Fruit fly (Drosophila melanogaster) whole organism, embryonic: ENCODE results near the gene CG43759.
A peak's percentile ranks its signal among the peaks of the same experiment; 100 is the strongest.

ENCODE experiments used
- Abd-B ChIP-seq: fragments of 200-800 bp; sonication (Bioruptor generic); optimal IDR thresholded peaks from 2 replicates; lab custom pipeline; 2018; ENCODE audit warnings: missing biosample characterization, mild to moderate bottlenecking, missing genetic modification characterization, moderate library complexity
- CG10209 ChIP-seq: fragments of 200-800 bp; sonication (Bioruptor generic); optimal IDR thresholded peaks from 3 replicates; lab custom pipeline; 2017; ENCODE audit warnings: missing biosample characterization, mild to moderate bottlenecking, missing genetic modification characterization, missing genetic modification reagents
- CG10267 ChIP-seq: fragments of 200-800 bp; sonication (Bioruptor generic); optimal IDR thresholded peaks from 2 replicates; lab custom pipeline; 2018; ENCODE audit warnings: missing biosample characterization, mild to moderate bottlenecking, missing genetic modification characterization, moderate library complexity
- CG11085 ChIP-seq: fragments of 200-800 bp; sonication (Bioruptor generic); IDR thresholded peaks from 2 replicates; pipeline ENCODE4 v1.3.6; 2022; ENCODE audit warnings: missing biosample characterization, missing genetic modification characterization
- CG11723 ChIP-seq: fragments of 200-800 bp; sonication (Bioruptor generic); optimal IDR thresholded peaks from 2 replicates; lab custom pipeline; 2017; ENCODE audit warnings: missing biosample characterization, mild to moderate bottlenecking, missing genetic modification characterization
- CG12236 ChIP-seq: fragments of 200-800 bp; sonication (Bioruptor generic); optimal IDR thresholded peaks from 2 replicates; lab custom pipeline; 2016; ENCODE audit warnings: missing biosample characterization, missing genetic modification characterization
- CG14014 ChIP-seq: fragments of 200-800 bp; sonication (Bioruptor generic); IDR thresholded peaks from 2 replicates; pipeline ENCODE4 v1.3.6; 2022; ENCODE audit warnings: missing biosample characterization, missing genetic modification characterization
- CG14860 ChIP-seq: fragments of 200-800 bp; sonication (Bioruptor generic); IDR thresholded peaks from 3 replicates; pipeline ENCODE4 v1.3.6; 2022; ENCODE audit warnings: missing biosample characterization, missing genetic modification characterization; ENCODE audit not compliant: partially characterized antibody
- CG15479 ChIP-seq: fragments of 200-800 bp; sonication (Bioruptor generic); optimal IDR thresholded peaks from 3 replicates; lab custom pipeline; 2019; ENCODE audit warnings: missing biosample characterization, mild to moderate bottlenecking, missing genetic modification characterization, moderate library complexity
- CG1603 ChIP-seq: fragments of 200-800 bp; sonication (Bioruptor generic); optimal IDR thresholded peaks from 2 replicates; lab custom pipeline; 2019; ENCODE audit warnings: missing biosample characterization, mild to moderate bottlenecking, missing genetic modification characterization, moderate library complexity
- CG2199 ChIP-seq: fragments of 200-800 bp; sonication (Bioruptor generic); IDR thresholded peaks from 3 replicates; pipeline ENCODE4 v1.3.6; 2022; ENCODE audit warnings: missing biosample characterization, missing genetic modification characterization
- CG2202 ChIP-seq: fragments of 200-800 bp; sonication (Bioruptor generic); optimal IDR thresholded peaks from 2 replicates; lab custom pipeline; 2018; ENCODE audit warnings: missing biosample characterization, mild to moderate bottlenecking, missing genetic modification characterization
- CG30403 ChIP-seq: fragments of 200-800 bp; sonication (Bioruptor generic); optimal IDR thresholded peaks from 3 replicates; lab custom pipeline; 2016; ENCODE audit warnings: missing biosample characterization, missing genetic modification characterization
- CG3065 ChIP-seq: fragments of 200-800 bp; sonication (Bioruptor generic); optimal IDR thresholded peaks from 2 replicates; lab custom pipeline; 2016; ENCODE audit warnings: missing biosample characterization, missing genetic modification characterization
- CG4730 ChIP-seq: fragments of 200-800 bp; sonication (Bioruptor generic); IDR thresholded peaks from 2 replicates; pipeline ENCODE4 v1.3.6; 2022; ENCODE audit warnings: missing biosample characterization, missing genetic modification characterization
- CG6272 ChIP-seq: fragments of 200-800 bp; sonication (Bioruptor generic); IDR thresholded peaks from 2 replicates; pipeline ENCODE4 v1.3.6; 2022; ENCODE audit warnings: missing biosample characterization, missing genetic modification characterization
- CG6654 ChIP-seq: fragments of 200-800 bp; sonication (Bioruptor generic); optimal IDR thresholded peaks from 2 replicates; lab custom pipeline; 2017; ENCODE audit warnings: missing biosample characterization, mild to moderate bottlenecking, missing genetic modification characterization
- CG7786 ChIP-seq: fragments of 200-800 bp; sonication (Bioruptor generic); optimal IDR thresholded peaks from 2 replicates; lab custom pipeline; 2016; ENCODE audit warnings: missing biosample characterization, missing genetic modification characterization
- Ets65A ChIP-seq: fragments of 200-800 bp; sonication (Bioruptor generic); peaks from one replicate; lab custom pipeline; 2016; ENCODE audit warnings: missing biosample characterization, missing genetic modification characterization
- Fer3 ChIP-seq: fragments of 200-800 bp; sonication (Bioruptor generic); optimal IDR thresholded peaks from 2 replicates; lab custom pipeline; 2018; ENCODE audit warnings: missing biosample characterization, mild to moderate bottlenecking, missing genetic modification characterization, moderate library complexity
- HHEX ChIP-seq: fragments of 200-800 bp; sonication (Bioruptor generic); optimal IDR thresholded peaks from 3 replicates; lab custom pipeline; 2017; ENCODE audit warnings: missing biosample characterization, mild to moderate bottlenecking, missing genetic modification characterization, missing genetic modification reagents
- Hr51 ChIP-seq, 2 experiments: fragments of 200-800 bp; sonication (Bioruptor generic); optimal IDR thresholded peaks; 2 replicates in 1 of 2; 3 replicates in 1 of 2; lab custom pipeline; 2016 to 2018; ENCODE audit warnings: missing biosample characterization in 2 of 2, missing genetic modification characterization in 2 of 2, mild to moderate bottlenecking in 1 of 2, moderate library complexity in 1 of 2
- Lhr ChIP-seq: fragments of 200-800 bp; sonication (Bioruptor generic); optimal IDR thresholded peaks from 3 replicates; lab custom pipeline; 2017; ENCODE audit warnings: mild to moderate bottlenecking, missing biosample characterization, missing genetic modification reagents, missing genetic modification characterization
- Max ChIP-seq: fragments of 200-800 bp; sonication (Bioruptor generic); optimal IDR thresholded peaks from 2 replicates; lab custom pipeline; 2016; ENCODE audit warnings: missing biosample characterization, mild to moderate bottlenecking, missing genetic modification characterization
- PHDP ChIP-seq: fragments of 200-800 bp; sonication (Bioruptor generic); optimal IDR thresholded peaks from 3 replicates; lab custom pipeline; 2018; ENCODE audit warnings: missing biosample characterization, mild to moderate bottlenecking, missing genetic modification characterization, moderate library complexity
- Pdp1 ChIP-seq, 2 experiments: fragments of 200-800 bp; sonication (Bioruptor generic); optimal IDR thresholded peaks; 3 replicates each; lab custom pipeline; 2016; ENCODE audit warnings: missing biosample characterization in 2 of 2, missing genetic modification characterization in 2 of 2, mild to moderate bottlenecking in 1 of 2, moderate library complexity in 1 of 2
- Ravus ChIP-seq: fragments of 200-800 bp; sonication (Bioruptor generic); IDR thresholded peaks from 2 replicates; pipeline ENCODE4 v1.3.6; 2022; ENCODE audit warnings: missing biosample characterization, missing genetic modification characterization
- Ssrp ChIP-seq: fragments of 200-800 bp; sonication (Bioruptor generic); optimal IDR thresholded peaks from 2 replicates; lab custom pipeline; 2018; ENCODE audit warnings: missing biosample characterization, mild to moderate bottlenecking, missing genetic modification characterization, moderate library complexity
- Xbp1 ChIP-seq: fragments of 200-800 bp; sonication (Bioruptor generic); optimal IDR thresholded peaks from 3 replicates; lab custom pipeline; 2016; ENCODE audit warnings: missing biosample characterization, mild to moderate bottlenecking, missing genetic modification characterization
- ato ChIP-seq: fragments of 200-800 bp; sonication (Bioruptor generic); IDR thresholded peaks from 2 replicates; pipeline ENCODE4 v1.3.6; 2022; ENCODE audit warnings: missing biosample characterization, missing genetic modification characterization; ENCODE audit not compliant: partially characterized antibody
- bbx ChIP-seq: fragments of 200-800 bp; sonication (Bioruptor generic); IDR thresholded peaks from 2 replicates; pipeline ENCODE4 v1.3.6; 2022; ENCODE audit warnings: missing biosample characterization, missing genetic modification characterization; ENCODE audit not compliant: partially characterized antibody
- btn ChIP-seq: fragments of 200-800 bp; sonication (Bioruptor generic); optimal IDR thresholded peaks from 2 replicates; lab custom pipeline; 2016; ENCODE audit warnings: missing biosample characterization, missing genetic modification characterization
- crp ChIP-seq, 2 experiments: fragments of 200-800 bp; sonication (Bioruptor generic); optimal IDR thresholded peaks; 2 replicates in 1 of 2; 3 replicates in 1 of 2; lab custom pipeline; 2017; ENCODE audit warnings: missing biosample characterization in 2 of 2, missing genetic modification characterization in 2 of 2, mild to moderate bottlenecking in 1 of 2, moderate library complexity in 1 of 2
- cwo ChIP-seq: fragments of 200-800 bp; sonication (Bioruptor generic); optimal IDR thresholded peaks from 3 replicates; lab custom pipeline; 2017; ENCODE audit warnings: missing biosample characterization, missing genetic modification characterization, mild to moderate bottlenecking, moderate library complexity, missing genetic modification reagents
- eyg ChIP-seq: fragments of 200-800 bp; sonication (Bioruptor generic); optimal IDR thresholded peaks from 3 replicates; lab custom pipeline; 2016; ENCODE audit warnings: missing biosample characterization, missing genetic modification characterization
- grn ChIP-seq: fragments of 200-800 bp; sonication (Bioruptor generic); optimal IDR thresholded peaks from 3 replicates; lab custom pipeline; 2017; ENCODE audit warnings: missing biosample characterization, missing genetic modification characterization
- ken ChIP-seq: fragments of 200-800 bp; sonication (Bioruptor generic); IDR thresholded peaks from 3 replicates; pipeline ENCODE4 v1.3.6; 2022; ENCODE audit warnings: missing biosample characterization, missing genetic modification characterization
- nmo ChIP-seq: fragments of 200-800 bp; sonication (Bioruptor generic); optimal IDR thresholded peaks from 2 replicates; lab custom pipeline; 2018; ENCODE audit warnings: missing biosample characterization, mild to moderate bottlenecking, missing genetic modification characterization, moderate library complexity
- p53 ChIP-seq: fragments of 200-800 bp; sonication (Bioruptor generic); optimal IDR thresholded peaks from 2 replicates; lab custom pipeline; 2016; ENCODE audit warnings: missing biosample characterization, missing genetic modification characterization
- phol ChIP-seq: fragments of 200-800 bp; sonication (Bioruptor generic); optimal IDR thresholded peaks from 3 replicates; lab custom pipeline; 2018; ENCODE audit warnings: missing biosample characterization, mild to moderate bottlenecking, missing genetic modification characterization, moderate library complexity
- pzg ChIP-seq: fragments of 200-800 bp; sonication (Bioruptor generic); optimal IDR thresholded peaks from 3 replicates; lab custom pipeline; 2018; ENCODE audit warnings: missing biosample characterization, mild to moderate bottlenecking, missing genetic modification characterization, moderate library complexity
- rib ChIP-seq: fragments of 200-800 bp; sonication (Bioruptor generic); IDR thresholded peaks from 2 replicates; pipeline ENCODE4 v1.3.6; 2022; ENCODE audit warnings: missing biosample characterization, missing genetic modification characterization
- sob ChIP-seq: fragments of 200-800 bp; sonication (Bioruptor generic); IDR thresholded peaks from 2 replicates; pipeline ENCODE4 v1.3.6; 2022; ENCODE audit warnings: missing biosample characterization, missing genetic modification characterization
- sqz ChIP-seq: fragments of 200-800 bp; sonication (Bioruptor generic); optimal IDR thresholded peaks from 3 replicates; lab custom pipeline; 2018; ENCODE audit warnings: missing biosample characterization, mild to moderate bottlenecking, missing genetic modification characterization
- tna ChIP-seq: fragments of 200-800 bp; sonication (Bioruptor generic); IDR thresholded peaks from 2 replicates; pipeline ENCODE4 v1.3.6; 2022; ENCODE audit warnings: missing biosample characterization, missing genetic modification characterization; ENCODE audit not compliant: partially characterized antibody
- trem ChIP-seq: fragments of 200-800 bp; optimal IDR thresholded peaks from 3 replicates; lab custom pipeline; 2019; ENCODE audit warnings: missing biosample characterization, mild to moderate bottlenecking, missing genetic modification characterization, moderate library complexity
- zen ChIP-seq: fragments of 200-800 bp; sonication (Bioruptor generic); optimal IDR thresholded peaks from 3 replicates; lab custom pipeline; 2018; ENCODE audit warnings: missing biosample characterization, mild to moderate bottlenecking, missing genetic modification characterization, moderate library complexity

Gene CG43759

DNA sequence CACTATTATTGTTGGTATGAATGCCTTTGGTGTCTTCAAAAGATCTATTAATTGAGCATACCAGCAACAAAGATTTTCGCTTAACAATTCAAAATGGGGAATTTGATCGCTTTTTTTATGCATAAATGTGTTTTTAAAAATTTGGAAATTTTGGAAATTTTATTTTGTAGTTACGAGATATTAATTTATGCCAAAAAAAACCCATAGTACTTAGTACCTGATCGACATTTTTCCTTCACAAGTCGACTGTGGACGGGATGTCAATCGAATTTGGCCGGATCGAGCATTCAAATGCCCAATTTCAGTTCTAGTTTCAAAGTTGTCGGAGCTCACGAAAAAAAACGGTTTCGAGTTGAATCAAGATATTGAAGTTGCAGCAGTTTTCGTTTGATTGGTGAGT lies 126.5 kb downstream of the CG43759 start, which contains the start of gene CG14190 (continued):
- TF ChIP-seq crp (GFP tag; optimal IDR thresholded peaks at IDR 0.05; lab: Kevin White, UChicago), result no peak

DNA sequence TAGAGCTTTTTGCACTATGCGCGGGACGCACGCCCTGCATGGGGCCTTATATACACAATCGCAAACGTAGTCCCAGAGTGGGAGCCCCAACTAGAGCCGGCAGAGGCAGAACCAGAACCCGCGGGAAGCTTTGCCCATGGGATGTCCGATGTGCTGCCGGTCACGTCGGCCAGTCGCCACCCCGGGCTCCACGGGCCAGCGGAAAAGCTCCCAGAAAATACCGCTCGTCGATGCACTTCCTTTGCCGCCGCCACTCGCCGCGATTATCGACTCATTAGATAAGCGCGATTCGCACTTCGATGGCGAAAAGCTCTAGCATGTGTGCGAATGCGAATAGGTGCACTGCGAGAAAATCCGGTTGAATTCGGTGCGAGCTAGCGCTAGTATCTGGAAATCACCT lies 138.7 kb downstream of the CG43759 start, which contains the start of gene CG34330:
Gene CG34330, minus strand, starts transcription at position 101 of the 400 bp plus-strand sequence.
- no peak for TF ChIP-seq rib (GFP tag; lab: Robert Waterston, UW)
- TF ChIP-seq CG6272 (GFP tag; lab: Robert Waterston, UW), result no peak
- no peak for TF ChIP-seq btn (GFP tag; lab: Kevin White, UChicago)
- no peak for TF ChIP-seq bbx
- TF ChIP-seq CG14860, result no peak
- TF ChIP-seq Ets65A (GFP tag; lab: Kevin White, UChicago), result peak; percentile 55

DNA sequence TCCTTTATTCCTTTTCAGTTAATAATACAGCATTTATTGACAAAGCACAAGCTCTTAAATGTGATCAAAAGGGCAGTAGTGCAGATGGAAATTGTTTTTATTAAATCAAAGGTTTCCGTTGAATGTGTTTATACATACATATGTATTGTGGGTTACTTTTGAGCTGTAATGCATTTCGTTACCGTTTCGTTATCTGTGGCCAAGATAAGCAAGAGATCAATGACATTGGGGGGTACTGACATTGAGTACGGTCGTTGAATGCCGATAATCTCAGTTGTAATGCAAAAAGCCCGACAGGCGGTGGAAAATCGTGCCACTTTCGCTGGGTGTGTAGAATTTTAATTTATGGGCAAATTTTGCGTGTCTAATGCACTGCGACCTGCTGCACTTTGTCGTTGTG lies 142.8 kb downstream of the CG43759 start:
- TF ChIP-seq CG12236 (GFP tag; lab: Kevin White, UChicago) (no peak), CG4730 (GFP tag; lab: Robert Waterston, UW) (no peak), Lhr (GFP tag; lab: Kevin White, UChicago) (no peak), CG2202 (tag; lab: Kevin White, UChicago) (no peak), CG11085 (no peak), CG10267 (tag; lab: Kevin White, UChicago) (no peak), Ravus (GFP tag; lab: Robert Waterston, UW) (no peak), CG3065 (no peak), Fer3 (tag; lab: Kevin White, UChicago) (no peak), CG10209 (GFP tag; lab: Kevin White, UChicago) (no peak), CG11723 (GFP tag; lab: Kevin White, UChicago) (no peak), CG14014 (GFP tag; lab: Robert Waterston, UW) (no peak), p53 (no peak), Ssrp (tag; lab: Kevin White, UChicago) (no peak), Abd-B (GFP tag; lab: Kevin White, UChicago) (no peak), ato (GFP tag; lab: Robert Waterston, UW) (no peak), CG2199 (GFP tag; lab: Robert Waterston, UW) (no peak), CG6654 (no peak)

DNA sequence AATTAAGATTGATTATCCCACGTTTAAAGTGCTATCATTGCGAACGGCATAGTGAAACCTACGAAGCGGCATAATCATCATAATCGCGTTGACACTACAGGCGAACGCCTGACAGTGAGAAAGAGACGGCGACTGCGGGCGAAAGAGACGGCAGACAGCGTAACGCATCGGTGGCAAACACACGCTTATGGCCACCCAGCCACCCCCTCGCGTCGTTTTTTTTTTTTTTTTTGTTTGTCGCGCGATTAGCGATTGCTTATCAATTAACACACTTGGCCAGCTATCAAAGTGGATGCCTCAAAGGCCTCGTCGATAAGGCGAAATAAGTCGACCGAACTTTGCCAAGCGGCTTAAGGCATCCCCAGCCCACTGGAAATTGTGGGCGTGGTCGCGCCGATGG lies 143.7 kb downstream of the CG43759 start:
- TF ChIP-seq trem, result no peak
- TF ChIP-seq tna (GFP tag; lab: Robert Waterston, UW), result no peak
- no peak for TF ChIP-seq Xbp1 (GFP tag; lab: Kevin White, UChicago)
- TF ChIP-seq ken (GFP tag; lab: Robert Waterston, UW), result no peak
- TF ChIP-seq PHDP, result no peak
- TF ChIP-seq Max (GFP tag; lab: Kevin White, UChicago), result no peak
- no peak for TF ChIP-seq HHEX (GFP tag; lab: Kevin White, UChicago)
- no peak for TF ChIP-seq CG15479 (GFP tag; lab: Kevin White, UChicago)
- TF ChIP-seq Pdp1 (GFP tag; optimal IDR thresholded peaks at IDR 0.05; lab: Kevin White, UChicago), result peak in 1 of 2 experiments; percentile 9
- peak; percentile 67 for TF ChIP-seq sqz
- TF ChIP-seq grn (GFP tag; lab: Kevin White, UChicago), result peak; percentile 76
- TF ChIP-seq pzg (GFP tag; lab: Kevin White, UChicago), result no peak
- no peak for TF ChIP-seq CG7786 (GFP tag; lab: Kevin White, UChicago)
- no peak for TF ChIP-seq CG30403 (GFP tag; lab: Kevin White, UChicago)
- TF ChIP-seq phol (tag; lab: Kevin White, UChicago), result no peak
- TF ChIP-seq CG1603, result no peak
- peak; percentile 6 for TF ChIP-seq cwo
- no peak for TF ChIP-seq Hr51 (GFP tag; optimal IDR thresholded peaks at IDR 0.05; lab: Kevin White, UChicago)
- no peak for TF ChIP-seq eyg (GFP tag; lab: Kevin White, UChicago)
- no peak for TF ChIP-seq zen
- no peak for TF ChIP-seq sob (GFP tag; lab: Robert Waterston, UW)
- no peak for TF ChIP-seq nmo (GFP tag; lab: Kevin White, UChicago)
